2 fruit fly cellular contexts compared by ENCODE assay signal in the genomic region with DNA sequence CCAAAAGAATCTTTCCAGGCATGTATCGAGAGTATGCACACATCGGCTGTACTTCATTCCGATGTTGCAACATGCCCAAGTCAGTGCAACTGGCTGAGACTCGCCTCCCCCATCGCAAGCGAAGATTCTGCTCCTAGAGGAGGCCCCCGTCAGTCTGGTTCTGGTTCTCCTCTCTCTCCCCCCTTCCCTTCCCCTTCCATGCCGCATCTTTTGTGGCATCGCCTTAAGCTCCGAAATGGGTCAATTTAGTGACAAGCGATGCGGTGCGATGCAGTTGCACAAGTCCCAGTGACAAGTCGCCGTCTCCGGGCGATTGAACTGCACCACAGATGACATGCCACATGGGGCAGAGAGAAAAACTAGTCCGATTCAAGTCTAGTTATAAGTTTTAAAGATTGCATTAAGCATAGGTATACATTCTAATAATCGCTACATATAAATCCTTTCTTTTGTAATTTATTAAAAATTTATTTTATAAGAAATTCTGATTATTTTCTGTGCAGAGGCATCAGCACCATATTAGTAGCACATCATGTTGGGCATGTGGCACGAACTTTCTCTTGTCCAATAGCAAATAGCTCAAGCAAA.
TF ChIP-seq lines count a peak whose summit lies in the region.

No protein-coding gene starts in this region.

TF ChIP-seq in whole organism, embryonic, 481 proteins besides CTCF, POLR2A, EP300 and RAD21 (continued from another document):
- TF ChIP-seq Mes4 (GFP tag; optimal IDR thresholded peaks at IDR 0.05; lab: Kevin White, UChicago), result no peak
- TF ChIP-seq CG17186 (GFP tag; optimal IDR thresholded peaks at IDR 0.05; lab: Kevin White, UChicago), result no peak
- TF ChIP-seq nom (GFP tag; optimal IDR thresholded peaks at IDR 0.05; lab: Kevin White, UChicago), result peak; percentile 33
- peak; percentile 60 for TF ChIP-seq Drgx (GFP tag; IDR thresholded peaks at IDR 0.05; lab: Robert Waterston, UW)
- no peak for TF ChIP-seq Usf (GFP tag; optimal IDR thresholded peaks at IDR 0.05; lab: Kevin White, UChicago)
- no peak for TF ChIP-seq TFAM (GFP tag; optimal IDR thresholded peaks at IDR 0.05; lab: Kevin White, UChicago)
- peak; percentile 30; the same call in 1 of the 2 replicates for TF ChIP-seq Xrp1 (GFP tag; IDR thresholded peaks at IDR 0.05; lab: Robert Waterston, UW)
- no peak for TF ChIP-seq sisA (GFP tag; IDR thresholded peaks at IDR 0.05; lab: Robert Waterston, UW)
- TF ChIP-seq emc (GFP tag; optimal IDR thresholded peaks at IDR 0.05; lab: Kevin White, UChicago), result no peak
- no peak for TF ChIP-seq az2 (GFP tag; optimal IDR thresholded peaks at IDR 0.05; lab: Kevin White, UChicago)
- TF ChIP-seq CG13123 (GFP tag; optimal IDR thresholded peaks at IDR 0.05; lab: Kevin White, UChicago), result no peak
- TF ChIP-seq lilli (GFP tag; optimal IDR thresholded peaks at IDR 0.05; lab: Kevin White, UChicago), result no peak
- TF ChIP-seq CG4360 (GFP tag; IDR thresholded peaks at IDR 0.05; lab: Robert Waterston, UW), result no peak
- TF ChIP-seq Deaf1 (tag; optimal IDR thresholded peaks at IDR 0.05; lab: Kevin White, UChicago), result no peak
- TF ChIP-seq CG42726 (GFP tag; IDR thresholded peaks at IDR 0.05; lab: Robert Waterston, UW; ENCODE audit: partially characterized antibody), result no peak
- peak; percentile 4 for TF ChIP-seq Asciz (GFP tag; optimal IDR thresholded peaks at IDR 0.05; lab: Kevin White, UChicago)
- no peak for TF ChIP-seq Abd-B (GFP tag; optimal IDR thresholded peaks at IDR 0.05; lab: Kevin White, UChicago)
- no peak for TF ChIP-seq CG9932 (GFP tag; IDR thresholded peaks at IDR 0.05; lab: Robert Waterston, UW)
- TF ChIP-seq CG32532 (GFP tag; IDR thresholded peaks at IDR 0.05; lab: Robert Waterston, UW), result no peak
- no peak for TF ChIP-seq CG6272 (GFP tag; IDR thresholded peaks at IDR 0.05; lab: Robert Waterston, UW)
- no peak for TF ChIP-seq stwl (tag; optimal IDR thresholded peaks at IDR 0.05; lab: Kevin White, UChicago)
- TF ChIP-seq odd (GFP tag; optimal IDR thresholded peaks at IDR 0.05; lab: Kevin White, UChicago), result no peak
- TF ChIP-seq repo (GFP tag; optimal IDR thresholded peaks at IDR 0.05; lab: Kevin White, UChicago), result no peak
- no peak for TF ChIP-seq CG10147 (GFP tag; optimal IDR thresholded peaks at IDR 0.05; lab: Kevin White, UChicago)
- TF ChIP-seq CG31441 (GFP tag; IDR thresholded peaks at IDR 0.05; lab: Robert Waterston, UW), result no peak
- TF ChIP-seq CG9215 (GFP tag; IDR thresholded peaks at IDR 0.05; lab: Robert Waterston, UW), result no peak
- TF ChIP-seq CG6791 (GFP tag; IDR thresholded peaks at IDR 0.05; lab: Robert Waterston, UW; ENCODE audit: partially characterized antibody), result no peak
- no peak for TF ChIP-seq tio (GFP tag; optimal IDR thresholded peaks at IDR 0.05; lab: Kevin White, UChicago)
- TF ChIP-seq ssp (GFP tag; IDR thresholded peaks at IDR 0.05; lab: Robert Waterston, UW), result no peak
- TF ChIP-seq Mad (GFP tag; optimal IDR thresholded peaks at IDR 0.05; lab: Kevin White, UChicago), result no peak
- TF ChIP-seq Hr51 (GFP tag; optimal IDR thresholded peaks at IDR 0.05; lab: Kevin White, UChicago), result no peak
- TF ChIP-seq CG6254 (GFP tag; optimal IDR thresholded peaks at IDR 0.05; lab: Kevin White, UChicago), result peak; percentile 4
- TF ChIP-seq CG30020 (tag; optimal IDR thresholded peaks at IDR 0.05; lab: Kevin White, UChicago), result no peak
- no peak for TF ChIP-seq sob (GFP tag; IDR thresholded peaks at IDR 0.05; lab: Robert Waterston, UW)
- no peak for TF ChIP-seq ham (GFP tag; IDR thresholded peaks at IDR 0.05; lab: Robert Waterston, UW)

TF ChIP-seq in whole organism, prepupa, 60 proteins besides CTCF, POLR2A, EP300 and RAD21 (continued from another document):
- TF ChIP-seq CG31627 (GFP tag; optimal IDR thresholded peaks at IDR 0.05; lab: Kevin White, UChicago) (no peak), CG34406 (GFP tag; optimal IDR thresholded peaks at IDR 0.05; lab: Kevin White, UChicago) (peak; percentile 29), CG3919 (GFP tag; optimal IDR thresholded peaks at IDR 0.05; lab: Kevin White, UChicago) (peak; percentile 31), Hr4 (GFP tag; optimal IDR thresholded peaks at IDR 0.05; lab: Kevin White, UChicago) (peak; percentile 41), achi (GFP tag; optimal IDR thresholded peaks at IDR 0.05; lab: Kevin White, UChicago) (peak; percentile 55), OdsH (GFP tag; optimal IDR thresholded peaks at IDR 0.05; lab: Kevin White, UChicago) (peak; percentile 34), Sox102F (GFP tag; optimal IDR thresholded peaks at IDR 0.05; lab: Kevin White, UChicago) (no peak), CG6854 (GFP tag; optimal IDR thresholded peaks at IDR 0.05; lab: Kevin White, UChicago) (peak; percentile 22), CG6163 (GFP tag; IDR thresholded peaks at IDR 0.05; lab: Robert Waterston, UW) (peak; percentile 75), CG11902 (GFP tag; optimal IDR thresholded peaks at IDR 0.05; lab: Kevin White, UChicago) (no peak), eg (GFP tag; IDR thresholded peaks at IDR 0.05; lab: Robert Waterston, UW) (peak; percentile 73; the same call in 2 of the 3 replicates), Smox (GFP tag; optimal IDR thresholded peaks at IDR 0.05; lab: Kevin White, UChicago) (no peak)
